Fruit fly (Drosophila melanogaster) whole organism, embryonic: ENCODE data around the gene CG7054.

Experiments used
- ATbp ChIP-seq: fragments of 200-800 bp; sonication (Bioruptor generic); optimal IDR thresholded peaks from 2 replicates; lab custom pipeline; 2017; ENCODE audit warnings: missing biosample characterization, mild to moderate bottlenecking, missing genetic modification characterization, missing genetic modification reagents
- BEAF-32 ChIP-seq: fragments of 200-800 bp; sonication (Bioruptor generic); optimal IDR thresholded peaks from 3 replicates; lab custom pipeline; 2017; ENCODE audit warnings: missing biosample characterization, missing genetic modification characterization, mild to moderate bottlenecking, moderate library complexity, missing genetic modification reagents
- CG10274 ChIP-seq: fragments of 200-800 bp; sonication (Bioruptor generic); optimal IDR thresholded peaks from 3 replicates; lab custom pipeline; 2017; ENCODE audit warnings: missing biosample characterization, mild to moderate bottlenecking, missing genetic modification characterization
- CG10366 ChIP-seq: fragments of 200-800 bp; sonication (Bioruptor generic); IDR thresholded peaks from 2 replicates; pipeline ENCODE4 v1.3.6; 2022; ENCODE audit warnings: missing biosample characterization, missing genetic modification characterization
- CG11093 ChIP-seq: fragments of 200-800 bp; sonication (Bioruptor generic); IDR thresholded peaks from 3 replicates; pipeline ENCODE4 v1.3.6; 2022; ENCODE audit warnings: missing biosample characterization, missing genetic modification characterization
- CG14050 ChIP-seq: fragments of 200-800 bp; sonication (Bioruptor generic); IDR thresholded peaks from 3 replicates; pipeline ENCODE4 v1.3.6; 2022; ENCODE audit warnings: missing biosample characterization, missing genetic modification characterization
- CG15073 ChIP-seq: fragments of 200-800 bp; sonication (Bioruptor generic); optimal IDR thresholded peaks from 2 replicates; lab custom pipeline; 2016; ENCODE audit warnings: missing biosample characterization, missing genetic modification characterization
- CG1529 ChIP-seq: fragments of 200-800 bp; sonication (Bioruptor generic); optimal IDR thresholded peaks from 3 replicates; lab custom pipeline; 2018; ENCODE audit warnings: missing biosample characterization, missing genetic modification characterization
- CG1602 ChIP-seq: fragments of 200-800 bp; sonication (Bioruptor generic); optimal IDR thresholded peaks from 3 replicates; lab custom pipeline; 2016; ENCODE audit warnings: missing biosample characterization, missing genetic modification characterization
- CG32772 ChIP-seq: fragments of 200-800 bp; sonication (Bioruptor generic); IDR thresholded peaks from 2 replicates; pipeline ENCODE4 v1.3.6; 2022; ENCODE audit warnings: missing biosample characterization, missing genetic modification characterization
- CG3847 ChIP-seq: fragments of 200-800 bp; sonication (Bioruptor generic); IDR thresholded peaks from 2 replicates; pipeline ENCODE4 v1.3.6; 2022; ENCODE audit warnings: missing biosample characterization, missing genetic modification characterization
- CG4328 ChIP-seq: fragments of 200-800 bp; sonication (Bioruptor generic); optimal IDR thresholded peaks from 3 replicates; lab custom pipeline; 2017; ENCODE audit warnings: missing biosample characterization, missing genetic modification reagents, missing genetic modification characterization
- CG4730 ChIP-seq: fragments of 200-800 bp; sonication (Bioruptor generic); IDR thresholded peaks from 2 replicates; pipeline ENCODE4 v1.3.6; 2022; ENCODE audit warnings: missing biosample characterization, missing genetic modification characterization
- CG7556 ChIP-seq: fragments of 200-800 bp; sonication (Bioruptor generic); optimal IDR thresholded peaks from 2 replicates; lab custom pipeline; 2017; ENCODE audit warnings: missing biosample characterization, mild to moderate bottlenecking, missing genetic modification characterization
- CG7786 ChIP-seq: fragments of 200-800 bp; sonication (Bioruptor generic); optimal IDR thresholded peaks from 2 replicates; lab custom pipeline; 2016; ENCODE audit warnings: missing biosample characterization, missing genetic modification characterization
- CG7928 ChIP-seq: fragments of 200-800 bp; sonication (Bioruptor generic); optimal IDR thresholded peaks from 2 replicates; lab custom pipeline; 2017; ENCODE audit warnings: missing biosample characterization, mild to moderate bottlenecking, missing genetic modification characterization
- CG8478 ChIP-seq: fragments of >200 bp; optimal IDR thresholded peaks from 2 replicates; lab custom pipeline; 2018
- CG8944 ChIP-seq: fragments of 200-800 bp; sonication (Bioruptor generic); optimal IDR thresholded peaks from 3 replicates; lab custom pipeline; 2016; ENCODE audit warnings: missing biosample characterization, missing genetic modification characterization
- CG9609 ChIP-seq: fragments of 200-800 bp; sonication (Bioruptor generic); optimal IDR thresholded peaks from 3 replicates; lab custom pipeline; 2016; ENCODE audit warnings: missing biosample characterization, missing genetic modification characterization
- CG9817 ChIP-seq: fragments of 200-800 bp; sonication (Bioruptor generic); optimal IDR thresholded peaks from 2 replicates; lab custom pipeline; 2018; ENCODE audit warnings: missing biosample characterization, mild to moderate bottlenecking, missing genetic modification characterization, moderate library complexity
- D19B ChIP-seq: fragments of 200-800 bp; sonication (Bioruptor generic); optimal IDR thresholded peaks from 2 replicates; lab custom pipeline; 2017; ENCODE audit warnings: missing biosample characterization, mild to moderate bottlenecking, missing genetic modification characterization
- Fer2 ChIP-seq: fragments of 200-800 bp; sonication (Bioruptor generic); optimal IDR thresholded peaks from 2 replicates; lab custom pipeline; 2018; ENCODE audit warnings: missing biosample characterization, mild to moderate bottlenecking, missing genetic modification characterization, moderate library complexity
- GATAe ChIP-seq: fragments of 200-800 bp; sonication (Bioruptor generic); conservative IDR thresholded peaks from 2 replicates; pipeline ENCODE4 v1.3.6; 2022; ENCODE audit warnings: missing biosample characterization, missing genetic modification characterization
- H2.0 ChIP-seq: fragments of 200-800 bp; sonication (Bioruptor generic); IDR thresholded peaks from 2 replicates; pipeline ENCODE4 v1.3.6; 2022; ENCODE audit warnings: missing biosample characterization, missing genetic modification characterization
- Hey ChIP-seq: fragments of 200-800 bp; sonication (Bioruptor generic); optimal IDR thresholded peaks from 3 replicates; lab custom pipeline; 2018; ENCODE audit warnings: missing biosample characterization, mild to moderate bottlenecking, missing genetic modification characterization
- HmgZ ChIP-seq: fragments of 200-800 bp; sonication (Bioruptor generic); optimal IDR thresholded peaks from 2 replicates; lab custom pipeline; 2018; ENCODE audit warnings: missing biosample characterization, mild to moderate bottlenecking, missing genetic modification characterization
- NFAT ChIP-seq: fragments of 200-800 bp; sonication (Bioruptor generic); IDR thresholded peaks from 2 replicates; pipeline ENCODE4 v1.3.6; 2022; ENCODE audit warnings: missing biosample characterization, missing genetic modification characterization
- Neu2 ChIP-seq: fragments of 200-800 bp; sonication (Bioruptor generic); optimal IDR thresholded peaks from 3 replicates; lab custom pipeline; 2016; ENCODE audit warnings: missing biosample characterization, missing genetic modification characterization, borderline replicate concordance
- Nf-YC ChIP-seq: fragments of 200-800 bp; optimal IDR thresholded peaks from 3 replicates; lab custom pipeline; 2019; ENCODE audit warnings: missing biosample characterization, mild to moderate bottlenecking, missing genetic modification characterization, moderate library complexity
- Rfx ChIP-seq: fragments of 200-800 bp; sonication (Bioruptor generic); IDR thresholded peaks from 2 replicates; pipeline ENCODE4 v1.3.6; 2022; ENCODE audit warnings: missing biosample characterization, missing genetic modification characterization
- Sin3A ChIP-seq: fragments of >200 bp; optimal IDR thresholded peaks from 2 replicates; lab custom pipeline; 2018
- aop ChIP-seq: fragments of 200-800 bp; sonication (Bioruptor generic); IDR thresholded peaks from 2 replicates; pipeline ENCODE4 v1.3.6; 2022; ENCODE audit warnings: missing biosample characterization, missing genetic modification characterization
- bbx ChIP-seq: fragments of 200-800 bp; sonication (Bioruptor generic); IDR thresholded peaks from 2 replicates; pipeline ENCODE4 v1.3.6; 2022; ENCODE audit warnings: missing biosample characterization, missing genetic modification characterization; ENCODE audit not compliant: partially characterized antibody
- cato ChIP-seq: fragments of 200-800 bp; sonication (Bioruptor generic); optimal IDR thresholded peaks from 2 replicates; lab custom pipeline; 2016; ENCODE audit warnings: missing biosample characterization, missing genetic modification characterization, borderline replicate concordance
- crol ChIP-seq: fragments of 200-800 bp; sonication (Bioruptor generic); IDR thresholded peaks from 2 replicates; pipeline ENCODE4 v1.3.6; 2022; ENCODE audit warnings: missing biosample characterization, missing genetic modification characterization
- danr ChIP-seq: fragments of 200-800 bp; sonication (Bioruptor generic); IDR thresholded peaks from 2 replicates; pipeline ENCODE4 v1.3.6; 2022; ENCODE audit warnings: missing biosample characterization, missing genetic modification characterization
- dimm ChIP-seq: fragments of 200-800 bp; sonication (Bioruptor generic); IDR thresholded peaks from 2 replicates; pipeline ENCODE4 v1.3.6; 2022; ENCODE audit warnings: missing biosample characterization, missing genetic modification characterization
- ewg ChIP-seq: fragments of 200-800 bp; sonication (Bioruptor generic); optimal IDR thresholded peaks from 3 replicates; lab custom pipeline; 2017; ENCODE audit warnings: mild to moderate bottlenecking, missing biosample characterization, missing genetic modification reagents, missing genetic modification characterization
- gce ChIP-seq: fragments of 200-800 bp; sonication (Bioruptor generic); IDR thresholded peaks from 3 replicates; pipeline ENCODE4 v1.3.6; 2022; ENCODE audit warnings: missing biosample characterization, missing genetic modification characterization
- gcm ChIP-seq: fragments of 200-800 bp; sonication (Bioruptor generic); optimal IDR thresholded peaks from 2 replicates; lab custom pipeline; 2019; ENCODE audit warnings: missing biosample characterization, mild to moderate bottlenecking, missing genetic modification characterization, moderate library complexity
- gt ChIP-seq: fragments of 200-800 bp; sonication (Bioruptor generic); IDR thresholded peaks from 2 replicates; pipeline ENCODE4 v1.3.6; 2022; ENCODE audit warnings: missing biosample characterization, missing genetic modification characterization
- hb ChIP-seq: fragments of 200-800 bp; sonication (Bioruptor generic); IDR thresholded peaks from 3 replicates; pipeline ENCODE4 v1.3.6; 2022; ENCODE audit warnings: missing biosample characterization, missing genetic modification characterization; ENCODE audit not compliant: partially characterized antibody
- her ChIP-seq: fragments of 200-800 bp; sonication (Bioruptor generic); optimal IDR thresholded peaks from 2 replicates; lab custom pipeline; 2016; ENCODE audit warnings: missing biosample characterization, missing genetic modification characterization
- luna ChIP-seq: fragments of 200-800 bp; sonication (Bioruptor generic); optimal IDR thresholded peaks from 2 replicates; lab custom pipeline; 2016; ENCODE audit warnings: missing biosample characterization, missing genetic modification characterization
- mam ChIP-seq: fragments of 200-800 bp; sonication (Bioruptor generic); optimal IDR thresholded peaks from 3 replicates; lab custom pipeline; 2016; ENCODE audit warnings: missing biosample characterization, missing genetic modification characterization
- mld ChIP-seq: fragments of 200-800 bp; sonication (Bioruptor generic); IDR thresholded peaks from 3 replicates; pipeline ENCODE4 v1.3.6; 2022; ENCODE audit warnings: missing biosample characterization, missing genetic modification characterization; ENCODE audit not compliant: partially characterized antibody
- onecut ChIP-seq: fragments of 200-800 bp; sonication (Bioruptor generic); IDR thresholded peaks from 2 replicates; pipeline ENCODE4 v1.3.6; 2022; ENCODE audit warnings: missing biosample characterization, missing genetic modification characterization
- ssp ChIP-seq: fragments of 200-800 bp; sonication (Bioruptor generic); IDR thresholded peaks from 2 replicates; pipeline ENCODE4 v1.3.6; 2022; ENCODE audit warnings: missing biosample characterization, missing genetic modification characterization
- toy ChIP-seq: fragments of 200-800 bp; sonication (Bioruptor generic); IDR thresholded peaks from 2 replicates; pipeline ENCODE4 v1.3.6; 2022; ENCODE audit warnings: missing biosample characterization, missing genetic modification characterization
- tx ChIP-seq: fragments of 200-800 bp; sonication (Bioruptor generic); optimal IDR thresholded peaks from 2 replicates; lab custom pipeline; 2016; ENCODE audit warnings: missing biosample characterization, missing genetic modification characterization
- vvl ChIP-seq: fragments of 200-800 bp; sonication (Bioruptor generic); IDR thresholded peaks from 2 replicates; pipeline ENCODE4 v1.3.6; 2022; ENCODE audit warnings: missing biosample characterization, missing genetic modification characterization
- wdn ChIP-seq: fragments of 200-800 bp; sonication (Bioruptor generic); IDR thresholded peaks from 2 replicates; pipeline ENCODE4 v1.3.6; 2022; ENCODE audit warnings: missing biosample characterization, missing genetic modification characterization

The CG7054 gene

DNA sequence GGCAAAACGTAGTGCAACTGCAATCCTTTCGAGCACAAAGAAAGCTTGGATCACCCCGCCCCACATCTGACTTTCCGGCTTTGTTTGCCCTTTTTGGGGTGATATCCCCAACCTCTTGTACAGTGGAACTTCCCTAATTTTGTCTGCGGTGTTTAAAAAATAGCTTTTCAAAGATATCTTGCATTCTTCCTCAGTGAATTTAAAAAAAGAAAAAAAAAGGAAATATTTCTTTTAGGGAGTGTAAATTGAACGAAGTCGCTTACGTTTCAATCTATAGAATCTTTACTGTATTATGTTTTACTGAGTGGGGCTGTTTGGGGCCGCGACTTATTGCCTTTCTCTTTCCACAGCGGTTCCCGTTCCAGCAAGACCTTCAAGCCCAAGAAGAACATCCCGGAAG lies 43.2 kb upstream of the CG7054 start (continued):
- TF ChIP-seq CG11093, result peak; percentile 53; the same call in 1 of the 3 replicates
- no peak for TF ChIP-seq Nf-YC (tag; lab: Kevin White, UChicago)
- peak; percentile 70; the same call in 1 of the 2 replicates for TF ChIP-seq NFAT (GFP tag; lab: Robert Waterston, UW)
- no peak for TF ChIP-seq crol
- no peak for TF ChIP-seq CG15073 (GFP tag; lab: Kevin White, UChicago)
- TF ChIP-seq H2.0 (GFP tag; lab: Robert Waterston, UW), result peak; percentile 74
- peak; percentile 29; the same call in 1 of the 2 replicates for TF ChIP-seq gt
- peak; percentile 26 for TF ChIP-seq ATbp (GFP tag; lab: Kevin White, UChicago)
- no peak for TF ChIP-seq dimm (GFP tag; lab: Robert Waterston, UW)
- TF ChIP-seq her, result peak; percentile 21
- TF ChIP-seq CG32772 (GFP tag; lab: Robert Waterston, UW), result peak; percentile 79
- peak; percentile 52 for TF ChIP-seq CG7786 (GFP tag; lab: Kevin White, UChicago)
- TF ChIP-seq wdn (GFP tag; lab: Robert Waterston, UW), result peak; percentile 73; the same call in 1 of the 2 replicates
- TF ChIP-seq Rfx (GFP tag; lab: Robert Waterston, UW), result peak; percentile 84
- no peak for TF ChIP-seq Neu2 (GFP tag; lab: Kevin White, UChicago)
- no peak for TF ChIP-seq CG9609 (GFP tag; lab: Kevin White, UChicago)
- TF ChIP-seq CG1529 (GFP tag; lab: Kevin White, UChicago), result peak; percentile 3
- no peak for TF ChIP-seq aop (GFP tag; lab: Robert Waterston, UW)
- TF ChIP-seq Fer2 (tag; lab: Kevin White, UChicago), result peak; percentile 29
- TF ChIP-seq CG9817 (tag; lab: Kevin White, UChicago), result peak; percentile 75
- no peak for TF ChIP-seq ewg (GFP tag; lab: Kevin White, UChicago)
- no peak for TF ChIP-seq D19B (GFP tag; lab: Kevin White, UChicago)
- TF ChIP-seq Sin3A (lab: Kevin White, UChicago), result no peak
- TF ChIP-seq CG7928 (GFP tag; lab: Kevin White, UChicago), result no peak
- TF ChIP-seq GATAe (GFP tag; lab: Robert Waterston, UW), result no peak
- TF ChIP-seq BEAF-32 (GFP tag; lab: Kevin White, UChicago), result no peak
- TF ChIP-seq CG7556 (GFP tag; lab: Kevin White, UChicago), result peak; percentile 35
- peak; percentile 51 for TF ChIP-seq ssp (GFP tag; lab: Robert Waterston, UW)
- TF ChIP-seq CG3847, result peak; percentile 66
- no peak for TF ChIP-seq bbx
- peak; percentile 73; the same call in 2 of the 3 replicates for TF ChIP-seq gce (GFP tag; lab: Robert Waterston, UW)
- TF ChIP-seq luna (GFP tag; lab: Kevin White, UChicago), result peak; percentile 37
- peak; percentile 52 for TF ChIP-seq tx (GFP tag; lab: Kevin White, UChicago)
- no peak for TF ChIP-seq CG8478 (lab: Kevin White, UChicago)
- no peak for TF ChIP-seq HmgZ (tag; lab: Kevin White, UChicago)
- TF ChIP-seq danr (GFP tag; lab: Robert Waterston, UW), result peak; percentile 64; the same call in 1 of the 2 replicates
- no peak for TF ChIP-seq CG4328 (GFP tag; lab: Kevin White, UChicago)
- peak; percentile 46 for TF ChIP-seq CG8944
- TF ChIP-seq CG1602 (GFP tag; lab: Kevin White, UChicago), result peak; percentile 14
- no peak for TF ChIP-seq cato
- TF ChIP-seq toy (GFP tag; lab: Robert Waterston, UW), result no peak
- TF ChIP-seq CG14050 (GFP tag; lab: Robert Waterston, UW), result peak; percentile 51
- TF ChIP-seq Hey (tag; lab: Kevin White, UChicago), result no peak
- peak; percentile 4 for TF ChIP-seq gcm (GFP tag; lab: Kevin White, UChicago)
- peak; percentile 48 for TF ChIP-seq CG4730 (GFP tag; lab: Robert Waterston, UW)
- no peak for TF ChIP-seq hb (GFP tag; lab: Robert Waterston, UW)
- TF ChIP-seq mld (GFP tag; lab: Robert Waterston, UW), result no peak
- TF ChIP-seq CG10274 (GFP tag; lab: Kevin White, UChicago), result no peak
- TF ChIP-seq onecut (GFP tag; lab: Robert Waterston, UW), result peak; percentile 64
- TF ChIP-seq vvl (GFP tag; lab: Robert Waterston, UW), result peak; percentile 90
- TF ChIP-seq mam (GFP tag; lab: Kevin White, UChicago), result peak; percentile 74
- TF ChIP-seq CG10366 (GFP tag; lab: Robert Waterston, UW), result peak; percentile 69
